Worm (Caenorhabditis elegans) whole organism, late embryonic: ENCODE results near the gene ZK632.12.

ENCODE experiments used
- F13H6.1 ChIP-seq: sonication (generic microtip); optimal IDR thresholded peaks from 2 replicates; lab custom pipeline; 2016; ENCODE audit warnings: missing genetic modification characterization, missing compliant biosample characterization
- ahr-1 ChIP-seq: sonication (generic microtip); optimal IDR thresholded peaks from 2 replicates; lab custom pipeline; 2016; ENCODE audit warnings: missing genetic modification characterization, missing compliant biosample characterization
- ceh-14 ChIP-seq: sonication (generic microtip); optimal IDR thresholded peaks from 2 replicates; lab custom pipeline; 2016; ENCODE audit warnings: missing genotype, missing genetic modification characterization, missing compliant biosample characterization
- ceh-31 ChIP-seq: sonication (generic microtip); optimal IDR thresholded peaks from 2 replicates; lab custom pipeline; 2016; ENCODE audit warnings: missing genetic modification characterization, missing compliant biosample characterization
- ceh-34 ChIP-seq: sonication (generic microtip); optimal IDR thresholded peaks from 2 replicates; lab custom pipeline; 2016; ENCODE audit warnings: mild to moderate bottlenecking, missing genetic modification characterization, missing compliant biosample characterization
- ceh-6 ChIP-seq: fragments of 200-800 bp; sonication (Bioruptor generic); optimal IDR thresholded peaks from 2 replicates; lab custom pipeline; 2018; ENCODE audit warnings: mild to moderate bottlenecking, missing genetic modification characterization, missing compliant biosample characterization
- che-1 ChIP-seq: sonication (generic microtip); optimal IDR thresholded peaks from 2 replicates; lab custom pipeline; 2016; ENCODE audit warnings: mild to moderate bottlenecking, missing genetic modification characterization, missing compliant biosample characterization
- dve-1 ChIP-seq: sonication (generic microtip); optimal IDR thresholded peaks from 2 replicates; lab custom pipeline; 2017; ENCODE audit warnings: antibody characterized with exemption, mild to moderate bottlenecking, missing genetic modification characterization, missing compliant biosample characterization
- elt-2 ChIP-seq: sonication (generic microtip); optimal IDR thresholded peaks from 2 replicates; lab custom pipeline; 2016; ENCODE audit warnings: missing genetic modification reagents, missing genetic modification characterization, missing compliant biosample characterization
- ets-4 ChIP-seq: sonication (generic microtip); optimal IDR thresholded peaks from 2 replicates; lab custom pipeline; 2016; ENCODE audit warnings: missing genetic modification characterization, missing compliant biosample characterization
- gmeb-2 ChIP-seq: sonication (generic microtip); optimal IDR thresholded peaks from 2 replicates; lab custom pipeline; 2016; ENCODE audit warnings: missing genetic modification characterization, inconsistent platforms, missing compliant biosample characterization
- hlh-13 ChIP-seq: fragments of 200-800 bp; sonication (Bioruptor generic); optimal IDR thresholded peaks from 2 replicates; lab custom pipeline; 2018; ENCODE audit warnings: mild to moderate bottlenecking, missing genetic modification characterization, missing compliant biosample characterization
- lim-6 ChIP-seq: sonication (generic microtip); optimal IDR thresholded peaks from 2 replicates; lab custom pipeline; 2016; ENCODE audit warnings: missing genetic modification characterization, missing compliant biosample characterization
- mec-3 ChIP-seq: sonication (generic microtip); optimal IDR thresholded peaks from 2 replicates; lab custom pipeline; 2016; ENCODE audit warnings: borderline replicate concordance, missing genetic modification characterization, missing compliant biosample characterization
- nfya-1 ChIP-seq: sonication (generic microtip); optimal IDR thresholded peaks from 2 replicates; lab custom pipeline; 2017; ENCODE audit warnings: missing genetic modification characterization, mild to moderate bottlenecking, missing compliant biosample characterization, antibody characterized with exemption, moderate library complexity
- npax-4 ChIP-seq: sonication (generic microtip); optimal IDR thresholded peaks from 2 replicates; lab custom pipeline; 2016; ENCODE audit warnings: missing genetic modification characterization, missing compliant biosample characterization
- odd-2 ChIP-seq: sonication (generic microtip); optimal IDR thresholded peaks from 2 replicates; lab custom pipeline; 2017; ENCODE audit warnings: antibody characterized with exemption, mild to moderate bottlenecking, missing genetic modification characterization, missing compliant biosample characterization
- pax-1 ChIP-seq: fragments of 150-350 bp; optimal IDR thresholded peaks from 2 replicates; lab custom pipeline; 2014; ENCODE audit warnings: missing biosample characterization, missing genetic modification characterization
- pros-1 ChIP-seq: fragments of 150-350 bp; optimal IDR thresholded peaks from 2 replicates; lab custom pipeline; 2014; ENCODE audit warnings: missing biosample characterization, missing genetic modification reagents, missing genetic modification characterization
- sdc-2 ChIP-seq: sonication (generic microtip); optimal IDR thresholded peaks from 2 replicates; lab custom pipeline; 2016; ENCODE audit warnings: missing genotype, missing genetic modification characterization, missing compliant biosample characterization
- sox-2 ChIP-seq: fragments of 200-800 bp; sonication (Bioruptor generic); IDR thresholded peaks from 2 replicates; pipeline ENCODE4 v1.3.6; 2022; ENCODE audit warnings: missing genetic modification reagents, missing genetic modification characterization, missing compliant biosample characterization
- unc-3 ChIP-seq, 2 experiments: fragments of 200-800 bp in 1 of 2; sonication (Bioruptor generic) in 1 of 2; sonication (generic microtip) in 1 of 2; conservative IDR thresholded peaks in 1 of 2; optimal IDR thresholded peaks in 1 of 2; 2 replicates each; pipeline versions ENCODE4 v1.3.6 to Lab custom; 2016 to 2022; ENCODE audit warnings: missing compliant biosample characterization in 2 of 2, missing genetic modification characterization in 2 of 2, missing genetic modification reagents in 1 of 2
- unc-42 ChIP-seq: sonication (generic microtip); optimal IDR thresholded peaks from 2 replicates; lab custom pipeline; 2016; ENCODE audit warnings: missing genotype, missing genetic modification characterization, missing compliant biosample characterization
- unc-86 ChIP-seq: sonication (generic microtip); optimal IDR thresholded peaks from 2 replicates; lab custom pipeline; 2016; ENCODE audit warnings: missing genetic modification characterization, missing compliant biosample characterization

ZK632.12 gene

DNA sequence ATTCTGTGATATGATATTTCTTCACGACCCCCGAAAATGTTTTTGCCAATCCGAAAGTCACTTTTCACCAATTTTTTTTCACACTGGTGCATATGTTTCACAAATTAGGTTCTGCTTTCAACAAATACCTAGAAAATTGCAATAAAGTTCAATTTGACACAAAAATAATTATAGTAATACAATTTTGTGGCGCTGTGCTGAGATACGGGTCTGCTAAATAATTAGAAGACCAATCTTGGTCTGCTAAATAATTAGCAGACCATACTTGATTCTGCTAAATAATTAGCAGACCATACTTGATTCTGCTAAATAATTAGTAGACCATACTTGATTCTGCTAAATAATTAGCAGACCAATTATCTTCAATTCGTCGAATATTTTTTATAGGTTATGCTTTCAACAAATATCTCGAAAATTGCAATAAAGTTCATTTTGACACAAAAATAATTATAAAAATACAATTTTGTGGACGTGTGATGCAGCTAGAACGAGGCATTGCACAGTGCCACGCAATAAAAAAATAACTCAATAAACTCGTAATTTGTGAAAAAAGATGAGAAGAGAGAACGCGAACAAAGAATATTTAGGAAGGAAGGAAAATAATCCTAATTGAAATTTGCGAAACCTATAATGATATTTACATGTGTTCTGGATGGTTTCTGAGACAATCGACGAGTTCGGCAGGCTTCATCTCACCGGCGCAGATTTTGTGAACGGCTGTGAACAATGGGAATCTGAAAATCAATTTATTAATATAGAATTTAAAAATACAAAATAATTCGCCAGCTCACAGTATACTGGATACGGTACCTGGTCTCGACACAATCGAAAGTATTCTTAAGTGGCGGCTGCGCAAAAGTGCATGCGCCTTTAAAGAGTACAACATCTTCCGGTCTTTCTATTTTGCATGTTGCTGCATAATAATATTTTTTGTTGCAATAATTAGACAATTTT is 23.3 kb downstream of the ZK632.12 start (continued):
- TF ChIP-seq gmeb-2 (tag; lab: Kevin White, UChicago): no peak
- TF ChIP-seq sdc-2: no peak
- TF ChIP-seq sox-2 (GFP tag; lab: Robert Waterston, UW): no peak
- no peak for TF ChIP-seq ceh-6 (GFP tag; lab: Kevin White, UChicago)

DNA sequence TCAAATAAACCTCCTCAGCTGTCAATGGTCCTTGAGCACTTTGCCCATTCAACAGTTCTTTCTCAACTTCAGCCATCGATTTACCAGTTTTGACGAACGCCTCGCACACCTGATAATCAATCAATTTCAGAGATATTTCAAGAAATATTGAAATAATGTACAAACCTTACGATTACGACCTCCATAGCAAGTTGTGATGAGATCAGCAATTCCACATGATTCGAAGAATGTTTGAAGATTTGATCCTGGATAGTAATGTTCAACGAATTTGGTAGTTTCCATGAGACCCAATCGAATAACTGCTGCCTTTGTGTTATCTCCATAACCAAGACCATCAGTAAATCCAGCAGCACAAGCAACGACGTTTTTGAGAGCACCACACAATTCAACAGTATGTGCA is 24.4 kb downstream of the ZK632.12 start:
- TF ChIP-seq mec-3 (no peak), dve-1 (tag; lab: Kevin White, UChicago) (no peak), elt-2 (tag; lab: Kevin White, UChicago) (no peak), nfya-1 (tag; lab: Kevin White, UChicago) (no peak), ceh-34 (tag; lab: Kevin White, UChicago) (no peak), ceh-14 (no peak), pros-1 (tag; lab: Kevin White, UChicago) (no peak), unc-3 (GFP tag; conservative IDR thresholded peaks at IDR 0.05; lab: Robert Waterston, UW) (no peak), unc-3 (tag; optimal IDR thresholded peaks at IDR 0.05; lab: Kevin White, UChicago) (no peak), sdc-2 (no peak), che-1 (tag; lab: Kevin White, UChicago) (no peak), ceh-31 (no peak), unc-86 (tag; lab: Kevin White, UChicago) (no peak)

DNA sequence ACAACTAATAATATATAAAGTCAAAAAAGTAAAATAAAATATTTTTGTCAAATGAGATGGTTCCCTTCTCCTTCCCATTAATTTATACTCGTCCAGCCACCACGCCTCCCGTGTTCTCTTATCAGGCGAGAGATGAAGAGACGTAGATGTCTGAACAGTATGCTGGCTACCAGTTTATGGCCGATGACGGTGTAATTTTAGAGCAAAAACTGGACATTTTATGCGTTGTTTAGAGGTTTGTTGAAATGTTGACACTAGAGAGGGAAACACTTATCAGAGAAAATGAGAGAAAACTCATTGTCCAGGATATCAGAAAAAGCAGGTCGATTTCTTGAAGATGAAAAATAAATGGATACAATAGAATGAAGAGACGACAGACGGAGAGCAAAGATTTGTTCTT is 26.5 kb downstream of the ZK632.12 start:
- TF ChIP-seq odd-2 (tag; lab: Kevin White, UChicago) (no peak), unc-42 (tag; lab: Kevin White, UChicago) (no peak), elt-2 (tag; lab: Kevin White, UChicago) (peak; percentile 58)

DNA sequence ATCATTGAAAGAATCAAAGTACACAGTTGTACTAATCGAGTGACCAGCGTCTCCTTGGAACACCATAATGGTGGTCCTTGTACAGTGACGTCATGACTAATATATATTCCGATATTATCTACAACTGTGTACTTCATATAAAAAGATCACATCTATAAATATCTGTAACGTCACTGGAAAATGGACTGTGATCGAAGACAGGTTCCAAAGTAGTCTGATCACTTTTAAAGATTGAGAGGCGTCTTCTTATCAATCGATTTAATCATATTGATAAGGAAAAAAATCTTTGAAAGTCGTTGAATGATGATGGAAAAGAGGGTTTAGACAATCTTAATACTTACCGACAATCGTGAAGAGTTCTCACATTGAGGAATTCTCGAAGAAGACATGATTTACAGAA is 27.5 kb downstream of the ZK632.12 start:
- TF ChIP-seq F13H6.1 (tag; lab: Kevin White, UChicago) (no peak), ahr-1 (tag; lab: Kevin White, UChicago) (no peak), gmeb-2 (tag; lab: Kevin White, UChicago) (no peak), lim-6 (tag; lab: Kevin White, UChicago) (no peak), elt-2 (tag; lab: Kevin White, UChicago) (peak; percentile 49), hlh-13 (GFP tag; lab: Kevin White, UChicago) (no peak), pax-1 (tag; lab: Kevin White, UChicago) (no peak)

DNA sequence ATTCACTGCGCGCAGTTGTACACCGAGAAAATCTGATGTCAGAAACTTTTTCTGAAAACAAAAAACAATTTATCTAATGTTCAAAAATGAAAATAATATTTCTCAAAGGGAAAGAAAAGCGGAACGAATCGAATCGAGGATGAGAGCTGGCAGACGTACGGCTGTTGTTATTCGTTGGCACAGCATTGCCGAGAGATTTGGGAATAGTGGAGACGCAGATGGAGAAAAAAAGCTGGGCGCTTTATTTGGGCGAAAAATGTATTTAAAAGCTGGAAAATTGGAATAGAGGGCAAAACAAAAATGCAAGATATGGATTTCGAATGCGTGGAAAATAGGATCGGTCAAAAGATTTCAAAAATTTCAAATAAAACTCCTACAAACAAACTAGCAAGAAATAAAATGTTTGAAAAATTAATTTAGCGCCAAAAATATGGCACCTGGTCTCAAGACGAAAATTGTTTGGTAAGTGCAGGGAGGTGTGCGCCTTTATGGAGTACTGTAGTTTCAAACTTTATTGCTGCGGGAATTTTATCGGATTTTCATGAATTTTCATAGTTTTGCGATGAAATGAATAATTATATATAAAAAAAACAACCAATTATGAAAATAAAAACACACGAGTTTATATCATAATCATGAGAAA is 28.7 kb downstream of the ZK632.12 start, which contains the start of gene gpdh-2:
Gene gpdh-2, minus strand, starts transcription at position 51 of the 643 bp plus-strand sequence.
- TF ChIP-seq ets-4 (tag; lab: Kevin White, UChicago) (no peak), ceh-31 (peak; percentile 8)

DNA sequence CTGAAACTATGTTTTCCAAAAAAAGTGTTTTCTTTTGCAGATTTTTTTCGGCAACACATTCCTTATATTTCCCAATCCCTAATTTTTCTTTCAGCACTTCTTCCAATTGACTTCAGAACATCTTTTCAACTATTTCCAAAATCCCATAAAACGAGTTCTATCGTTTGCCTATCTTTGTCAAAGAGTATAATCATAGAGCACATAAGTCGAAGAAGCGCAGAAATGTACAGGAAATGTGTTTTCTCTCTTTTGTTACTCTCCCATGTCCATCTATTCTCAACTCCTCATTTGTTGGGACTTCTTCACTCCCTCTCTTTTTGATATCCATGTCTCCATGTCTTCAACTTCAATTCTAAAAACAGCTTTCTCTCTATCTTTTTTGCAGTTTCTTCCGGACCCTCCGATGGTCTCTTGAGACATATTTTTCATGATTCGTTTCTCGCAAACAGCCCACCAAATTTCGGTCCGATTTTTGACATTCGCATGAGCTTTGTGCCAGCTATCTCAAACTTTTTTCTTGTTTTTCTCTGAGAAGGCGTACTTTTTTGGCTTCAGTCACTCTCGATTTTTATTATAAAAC is 29.7 kb downstream of the ZK632.12 start, which contains the start of gene twk-48:
Gene twk-48, plus strand, starts transcription at position 530 of the 580 bp plus-strand sequence.
- TF ChIP-seq unc-42 (tag; lab: Kevin White, UChicago) (peak; percentile 23), npax-4 (tag; lab: Kevin White, UChicago) (no peak)
